Fruit fly (Drosophila melanogaster) whole organism: ENCODE data around the gene CG6785.

Source experiments
- CG8478 ChIP-seq: fragments of >200 bp; optimal IDR thresholded peaks from 2 replicates; lab custom pipeline; 2018; ENCODE audit warnings: inconsistent platforms
- Dll ChIP-seq: fragments of >200 bp; optimal IDR thresholded peaks from 2 replicates; lab custom pipeline; 2017
- EcR ChIP-seq, 2 experiments: fragments of >200 bp; optimal IDR thresholded peaks; 2 replicates each; lab custom pipeline; 2017; ENCODE audit warnings: missing biosample characterization in 2 of 2, missing genetic modification characterization in 2 of 2, missing genetic modification reagents in 2 of 2
- pan ChIP-seq: fragments of >200 bp; optimal IDR thresholded peaks from 2 replicates; lab custom pipeline; 2017
- psq ChIP-seq: fragments of >200 bp; optimal IDR thresholded peaks from 2 replicates; lab custom pipeline; 2017
- usp ChIP-seq: fragments of >200 bp; optimal IDR thresholded peaks from 2 replicates; lab custom pipeline; 2017; ENCODE audit warnings: missing biosample characterization, missing genetic modification characterization, mixed read lengths

CG6785 gene

dm6 chr2L:12044613-12045350, at the start of gene CG6785:
TSS of gene CG6785 (minus strand) at chr2L:12045200.
- TF ChIP-seq usp (GFP tag; lab: Kevin White, UChicago), result no peak
- no peak for TF ChIP-seq EcR (GFP tag; optimal IDR thresholded peaks at IDR 0.05; lab: Kevin White, UChicago)
- TF ChIP-seq psq, result no peak
- TF ChIP-seq Dll (lab: Kevin White, UChicago), result no peak
- no peak for TF ChIP-seq CG8478 (lab: Kevin White, UChicago)
- TF ChIP-seq pan, result no peak

- TF ChIP-seq Dll (lab: Kevin White, UChicago) (no peak), psq (no peak), pan (no peak), EcR (GFP tag; optimal IDR thresholded peaks at IDR 0.05; lab: Kevin White, UChicago) (no peak), CG8478 (lab: Kevin White, UChicago) (no peak), usp (GFP tag; lab: Kevin White, UChicago) (no peak)
Observed at dm6 chr2L:12093652-12094051, 48.7 kb upstream of the CG6785 start.

- TF ChIP-seq psq, result no peak
- TF ChIP-seq EcR (GFP tag; optimal IDR thresholded peaks at IDR 0.05; lab: Kevin White, UChicago), result no peak
- no peak for TF ChIP-seq Dll (lab: Kevin White, UChicago)
- TF ChIP-seq CG8478 (lab: Kevin White, UChicago), result no peak
- TF ChIP-seq usp (GFP tag; lab: Kevin White, UChicago), result no peak
- no peak for TF ChIP-seq pan
Observed at dm6 chr2L:12092719-12093118, 47.7 kb upstream of the CG6785 start.

- TF ChIP-seq pan (no peak), usp (GFP tag; lab: Kevin White, UChicago) (no peak), Dll (lab: Kevin White, UChicago) (no peak), EcR (GFP tag; optimal IDR thresholded peaks at IDR 0.05; lab: Kevin White, UChicago) (no peak), psq (no peak), CG8478 (lab: Kevin White, UChicago) (no peak)
Observed at dm6 chr2L:12092041-12092440, 47.0 kb upstream of the CG6785 start.

- TF ChIP-seq EcR (GFP tag; optimal IDR thresholded peaks at IDR 0.05; lab: Kevin White, UChicago) (no peak), CG8478 (lab: Kevin White, UChicago) (no peak), psq (no peak), pan (no peak), usp (GFP tag; lab: Kevin White, UChicago) (no peak), Dll (lab: Kevin White, UChicago) (no peak)
Observed at dm6 chr2L:12091522-12091921, 46.5 kb upstream of the CG6785 start, which contains the start of gene Pex19. TSS of gene Pex19 (plus strand) at chr2L:12091822.

dm6 chr2L:12089145-12089544, 44.1 kb upstream of the CG6785 start:
- TF ChIP-seq psq, result no peak
- TF ChIP-seq usp (GFP tag; lab: Kevin White, UChicago), result no peak
- no peak for TF ChIP-seq CG8478 (lab: Kevin White, UChicago)
- TF ChIP-seq pan, result no peak
- no peak for TF ChIP-seq Dll (lab: Kevin White, UChicago)
- no peak for TF ChIP-seq EcR (GFP tag; optimal IDR thresholded peaks at IDR 0.05; lab: Kevin White, UChicago)

dm6 chr2L:12087442-12087841, 42.4 kb upstream of the CG6785 start:
- TF ChIP-seq pan, result no peak
- TF ChIP-seq psq, result no peak
- no peak for TF ChIP-seq usp (GFP tag; lab: Kevin White, UChicago)
- TF ChIP-seq EcR (GFP tag; optimal IDR thresholded peaks at IDR 0.05; lab: Kevin White, UChicago), result no peak
- TF ChIP-seq Dll (lab: Kevin White, UChicago), result no peak
- no peak for TF ChIP-seq CG8478 (lab: Kevin White, UChicago)

- TF ChIP-seq pan, result no peak
- TF ChIP-seq usp (GFP tag; lab: Kevin White, UChicago), result no peak
- no peak for TF ChIP-seq CG8478 (lab: Kevin White, UChicago)
- no peak for TF ChIP-seq psq
- TF ChIP-seq EcR (GFP tag; optimal IDR thresholded peaks at IDR 0.05; lab: Kevin White, UChicago), result no peak
Observed at dm6 chr2L:12085619-12086171, 40.7 kb upstream of the CG6785 start, which contains the start of gene prd. TSS of gene prd (minus strand) at chr2L:12085827.

dm6 chr2L:12085010-12085409, 40.0 kb upstream of the CG6785 start:
- no peak for TF ChIP-seq usp (GFP tag; lab: Kevin White, UChicago)
- TF ChIP-seq psq, result no peak
- TF ChIP-seq CG8478 (lab: Kevin White, UChicago), result no peak
- TF ChIP-seq Dll (lab: Kevin White, UChicago), result no peak
- TF ChIP-seq EcR (GFP tag; optimal IDR thresholded peaks at IDR 0.05; lab: Kevin White, UChicago), result no peak
- TF ChIP-seq pan, result no peak

- TF ChIP-seq usp (GFP tag; lab: Kevin White, UChicago), result no peak
- no peak for TF ChIP-seq pan
- TF ChIP-seq CG8478 (lab: Kevin White, UChicago), result no peak
- TF ChIP-seq psq, result no peak
- TF ChIP-seq EcR (GFP tag; optimal IDR thresholded peaks at IDR 0.05; lab: Kevin White, UChicago), result no peak
- no peak for TF ChIP-seq Dll (lab: Kevin White, UChicago)
Observed at dm6 chr2L:12081118-12081665, 36.2 kb upstream of the CG6785 start.

- no peak for TF ChIP-seq CG8478 (lab: Kevin White, UChicago)
- TF ChIP-seq pan, result no peak
- TF ChIP-seq usp (GFP tag; lab: Kevin White, UChicago), result no peak
- no peak for TF ChIP-seq psq
- TF ChIP-seq EcR (GFP tag; optimal IDR thresholded peaks at IDR 0.05; lab: Kevin White, UChicago), result no peak
- TF ChIP-seq Dll (lab: Kevin White, UChicago), result no peak
Observed at dm6 chr2L:12079827-12080381, 34.9 kb upstream of the CG6785 start.
